Worm (Caenorhabditis elegans): Measurements from ENCODE around the gene C10A4.2.

Gene C10A4.2

ce11 chrX:7446485-7446884 lies 36.5 kb downstream of the C10A4.2 start:
- TF ChIP-seq lin-11 (tag; optimal IDR thresholded peaks at IDR 0.05) (no peak), nhr-237 (tag; optimal IDR thresholded peaks at IDR 0.05) (no peak), elt-1 (tag; optimal IDR thresholded peaks at IDR 0.05) (no peak), unc-62 (GFP tag; optimal IDR thresholded peaks at IDR 0.05) (no peak), R02D3.7 (tag; optimal IDR thresholded peaks at IDR 0.05) (no peak), lsy-2 (tag; optimal IDR thresholded peaks at IDR 0.05) (no peak), sma-9 (GFP tag; optimal IDR thresholded peaks at IDR 0.05) (peak; percentile 21), sma-9 (tag; optimal IDR thresholded peaks at IDR 0.05) (no peak)

DNA sequence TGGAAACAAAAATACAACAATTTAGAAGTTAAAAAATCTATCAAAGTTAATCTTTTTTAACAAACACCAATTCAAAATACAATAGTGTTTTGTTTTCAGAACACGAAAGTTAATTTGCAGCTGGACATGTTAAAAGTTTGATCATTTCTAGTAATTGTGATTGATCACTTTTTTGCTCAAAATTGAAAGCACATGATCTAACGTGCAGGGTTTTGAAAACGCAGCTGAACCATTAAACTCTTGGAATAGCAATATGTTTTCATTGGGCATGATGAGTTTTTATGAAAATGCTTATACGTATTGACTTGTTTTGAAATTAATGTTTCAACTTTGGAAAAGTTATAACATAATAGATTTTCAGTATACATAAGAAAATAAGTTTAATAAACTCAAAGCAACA lies 37.3 kb downstream of the C10A4.2 start:
- TF ChIP-seq nhr-77 (tag; optimal IDR thresholded peaks at IDR 0.05) (no peak), ztf-11 (tag; optimal IDR thresholded peaks at IDR 0.05) (no peak), nhr-10 (tag; optimal IDR thresholded peaks at IDR 0.05) (no peak), unc-39 (tag; optimal IDR thresholded peaks at IDR 0.05) (no peak), gmeb-1 (tag; optimal IDR thresholded peaks at IDR 0.05) (no peak), C34F6.9 (tag; optimal IDR thresholded peaks at IDR 0.05) (no peak), F13H6.1 (tag; optimal IDR thresholded peaks at IDR 0.05) (no peak), lin-39 (tag; optimal IDR thresholded peaks at IDR 0.05) (no peak), snpc-4 (tag; optimal IDR thresholded peaks at IDR 0.05) (no peak), ZK546.5 (tag; optimal IDR thresholded peaks at IDR 0.05) (no peak), fos-1 (tag; optimal IDR thresholded peaks at IDR 0.05) (no peak), aly-2 (tag; optimal IDR thresholded peaks at IDR 0.05) (no peak), ztf-1 (GFP tag; conservative IDR thresholded peaks at IDR 0.05) (no peak), alr-1 (tag; optimal IDR thresholded peaks at IDR 0.05) (no peak), elt-1 (tag; optimal IDR thresholded peaks at IDR 0.05) (no peak), nhr-129 (tag; optimal IDR thresholded peaks at IDR 0.05) (no peak), nhr-237 (tag; optimal IDR thresholded peaks at IDR 0.05) (no peak)

DNA sequence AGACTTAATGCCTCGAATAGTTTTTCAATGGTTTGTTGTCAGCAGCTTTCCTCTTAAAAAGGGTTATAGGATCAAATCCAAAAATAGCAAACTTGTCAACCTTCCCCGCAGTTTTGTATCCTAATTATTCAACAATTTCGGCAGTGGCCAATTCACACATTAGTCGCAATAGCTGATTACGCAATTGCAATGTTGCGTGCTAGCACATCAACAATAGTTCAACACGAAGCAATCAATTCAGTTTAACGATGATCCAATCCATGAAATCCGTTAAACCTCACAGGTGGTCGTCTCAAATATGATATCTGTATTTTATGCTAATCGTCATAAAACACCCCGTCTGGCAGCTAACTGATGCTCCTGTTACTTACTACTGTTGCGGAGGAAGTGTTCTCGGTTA lies 42.6 kb downstream of the C10A4.2 start:
- no peak for TF ChIP-seq C34F6.9 (tag; optimal IDR thresholded peaks at IDR 0.05)
- TF ChIP-seq sma-3 (GFP tag; optimal IDR thresholded peaks at IDR 0.05), result no peak
- TF ChIP-seq R02D3.7 (tag; optimal IDR thresholded peaks at IDR 0.05), result no peak

DNA sequence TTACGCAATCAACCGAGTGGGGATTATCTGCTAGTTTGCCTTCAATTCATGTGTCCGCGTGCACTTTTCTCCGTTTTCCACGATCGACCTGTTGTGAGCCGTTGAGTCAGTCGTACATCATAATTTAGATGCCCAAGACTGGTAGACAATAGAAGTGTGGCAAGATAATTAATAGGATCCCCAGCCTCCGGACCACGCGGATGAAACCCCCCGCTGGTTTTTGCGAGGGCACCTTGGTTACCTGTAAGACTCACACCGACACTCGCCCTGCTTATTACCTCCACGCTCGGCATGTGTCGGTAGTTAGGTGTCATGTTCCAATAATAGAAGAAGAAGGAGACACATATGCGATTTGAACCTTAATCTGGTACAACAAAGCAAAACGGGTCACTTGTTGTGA lies 45.9 kb downstream of the C10A4.2 start:
- TF ChIP-seq crh-2 (tag; optimal IDR thresholded peaks at IDR 0.05) (no peak), unc-62 (GFP tag; optimal IDR thresholded peaks at IDR 0.05) (no peak), ceh-82 (tag; optimal IDR thresholded peaks at IDR 0.05) (no peak)

- TF ChIP-seq lsy-2 (tag; optimal IDR thresholded peaks at IDR 0.05), result peak in 1 of 2 experiments; percentile 34
- no peak for TF ChIP-seq sem-4 (tag; optimal IDR thresholded peaks at IDR 0.05)
- peak; percentile 5 for TF ChIP-seq C34F6.9 (tag; optimal IDR thresholded peaks at IDR 0.05)
- TF ChIP-seq skn-1 (tag; optimal IDR thresholded peaks at IDR 0.05), result no peak
- TF ChIP-seq mab-5 (tag; optimal IDR thresholded peaks at IDR 0.05), result no peak
Observed at ce11 chrX:7457154-7457674, 47.2 kb downstream of the C10A4.2 start.

DNA sequence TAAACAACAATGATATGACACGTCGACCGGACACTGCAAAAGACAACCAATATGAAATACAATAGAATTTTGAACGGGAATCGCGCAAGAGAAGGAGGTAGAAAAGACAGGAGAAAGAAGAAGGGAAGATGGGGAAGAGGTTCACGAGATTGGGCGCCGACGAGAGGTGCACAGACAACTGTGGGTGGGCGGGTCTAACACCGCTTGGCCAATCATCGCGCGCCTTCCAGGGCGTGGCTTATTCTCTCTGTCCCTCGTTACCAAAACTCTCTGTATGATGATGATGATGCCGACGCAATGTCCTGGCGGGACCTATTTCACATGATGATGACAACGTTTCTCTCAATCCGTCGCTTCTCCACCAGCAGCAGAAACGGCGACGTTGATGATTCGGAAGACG lies 50.5 kb downstream of the C10A4.2 start:
- TF ChIP-seq lsy-2 (tag; optimal IDR thresholded peaks at IDR 0.05) (peak in 1 of 2 experiments; percentile 11), F13H6.1 (tag; optimal IDR thresholded peaks at IDR 0.05) (peak; percentile 0), ztf-4 (tag; optimal IDR thresholded peaks at IDR 0.05) (no peak), sma-9 (GFP tag; optimal IDR thresholded peaks at IDR 0.05) (peak; percentile 3), sma-9 (tag; optimal IDR thresholded peaks at IDR 0.05) (no peak)
